Fruit fly (Drosophila melanogaster) whole organism, embryonic: ENCODE measurements around the gene tHMG1.
A peak's percentile ranks its signal among the peaks of the same experiment; 100 is the strongest.

Source experiments
- Adf1 ChIP-seq: fragments of 200-800 bp; sonication (Bioruptor generic); IDR thresholded peaks from 2 replicates; pipeline ENCODE4 v1.3.6; 2022; ENCODE audit warnings: missing biosample characterization, missing genetic modification characterization
- CG12071 ChIP-seq: fragments of 200-800 bp; sonication (Bioruptor generic); optimal IDR thresholded peaks from 3 replicates; lab custom pipeline; 2018; ENCODE audit warnings: missing biosample characterization, mild to moderate bottlenecking, missing genetic modification characterization
- CG13775 ChIP-seq: fragments of 200-800 bp; sonication (Bioruptor generic); optimal IDR thresholded peaks from 3 replicates; lab custom pipeline; 2017; ENCODE audit warnings: missing biosample characterization, mild to moderate bottlenecking, missing genetic modification characterization
- CG15479 ChIP-seq: fragments of 200-800 bp; sonication (Bioruptor generic); optimal IDR thresholded peaks from 3 replicates; lab custom pipeline; 2019; ENCODE audit warnings: missing biosample characterization, mild to moderate bottlenecking, missing genetic modification characterization, moderate library complexity
- CG17359 ChIP-seq: fragments of 200-800 bp; sonication (Bioruptor generic); optimal IDR thresholded peaks from 3 replicates; lab custom pipeline; 2018; ENCODE audit warnings: missing biosample characterization, mild to moderate bottlenecking, missing genetic modification characterization, moderate library complexity
- CG18011 ChIP-seq: fragments of 200-800 bp; sonication (Bioruptor generic); optimal IDR thresholded peaks from 2 replicates; lab custom pipeline; 2017; ENCODE audit warnings: missing biosample characterization, missing genetic modification characterization, mild to moderate bottlenecking, moderate library complexity, missing genotype
- CG2199 ChIP-seq: fragments of 200-800 bp; sonication (Bioruptor generic); IDR thresholded peaks from 3 replicates; pipeline ENCODE4 v1.3.6; 2022; ENCODE audit warnings: missing biosample characterization, missing genetic modification characterization
- CG32767 ChIP-seq: fragments of 200-800 bp; sonication (Bioruptor generic); IDR thresholded peaks from 2 replicates; pipeline ENCODE4 v1.3.6; 2022; ENCODE audit warnings: missing biosample characterization, missing genetic modification characterization
- CG34376 ChIP-seq: fragments of 200-800 bp; sonication (Bioruptor generic); optimal IDR thresholded peaks from 2 replicates; lab custom pipeline; 2018; ENCODE audit warnings: missing biosample characterization, mild to moderate bottlenecking, missing genetic modification characterization
- CG4617 ChIP-seq: fragments of 200-800 bp; sonication (Bioruptor generic); optimal IDR thresholded peaks from 3 replicates; lab custom pipeline; 2016; ENCODE audit warnings: missing biosample characterization, missing genetic modification characterization, borderline replicate concordance
- CG6791 ChIP-seq: fragments of 200-800 bp; sonication (Bioruptor generic); IDR thresholded peaks from 3 replicates; pipeline ENCODE4 v1.3.6; 2022; ENCODE audit warnings: missing biosample characterization, missing genetic modification characterization; ENCODE audit not compliant: partially characterized antibody
- CG7745 ChIP-seq: fragments of 200-800 bp; sonication (Bioruptor generic); optimal IDR thresholded peaks from 2 replicates; lab custom pipeline; 2018; ENCODE audit warnings: missing biosample characterization, mild to moderate bottlenecking, missing genetic modification characterization, moderate library complexity
- CG8359 ChIP-seq: fragments of 200-800 bp; sonication (Bioruptor generic); optimal IDR thresholded peaks from 2 replicates; lab custom pipeline; 2017; ENCODE audit warnings: missing biosample characterization, mild to moderate bottlenecking, missing genetic modification characterization, borderline replicate concordance
- HLH4C ChIP-seq: fragments of 200-800 bp; sonication (Bioruptor generic); IDR thresholded peaks from 3 replicates; pipeline ENCODE4 v1.3.6; 2022; ENCODE audit warnings: missing biosample characterization, missing genetic modification characterization; ENCODE audit not compliant: partially characterized antibody
- MESR4 ChIP-seq: fragments of 200-800 bp; sonication (Bioruptor generic); optimal IDR thresholded peaks from 2 replicates; lab custom pipeline; 2018; ENCODE audit warnings: missing biosample characterization, mild to moderate bottlenecking, missing genetic modification characterization, moderate library complexity
- Ptx1 ChIP-seq: fragments of 200-800 bp; sonication (Bioruptor generic); IDR thresholded peaks from 2 replicates; pipeline ENCODE4 v1.3.6; 2022; ENCODE audit warnings: missing biosample characterization, missing genetic modification characterization
- Scr ChIP-seq: fragments of 200-800 bp; sonication (Bioruptor generic); IDR thresholded peaks from 2 replicates; pipeline ENCODE4 v1.3.6; 2022; ENCODE audit warnings: missing biosample characterization, missing genetic modification characterization; ENCODE audit not compliant: partially characterized antibody
- Sox102F ChIP-seq: fragments of 200-800 bp; sonication (Bioruptor generic); optimal IDR thresholded peaks from 2 replicates; lab custom pipeline; 2018; ENCODE audit warnings: missing biosample characterization, mild to moderate bottlenecking, missing genetic modification characterization, moderate library complexity
- abd-A ChIP-seq: fragments of 200-800 bp; sonication (Bioruptor generic); optimal IDR thresholded peaks from 3 replicates; lab custom pipeline; 2019; ENCODE audit warnings: missing biosample characterization, mild to moderate bottlenecking, missing genetic modification characterization, moderate library complexity
- bowl ChIP-seq: fragments of 200-800 bp; sonication (Bioruptor generic); IDR thresholded peaks from 2 replicates; pipeline ENCODE4 v1.3.6; 2022; ENCODE audit warnings: missing biosample characterization, missing genetic modification characterization
- cg ChIP-seq: fragments of 200-800 bp; sonication (Bioruptor generic); optimal IDR thresholded peaks from 3 replicates; lab custom pipeline; 2019; ENCODE audit warnings: missing biosample characterization, mild to moderate bottlenecking, missing genetic modification characterization, moderate library complexity
- corto ChIP-seq: fragments of 200-800 bp; sonication (Bioruptor generic); optimal IDR thresholded peaks from 2 replicates; lab custom pipeline; 2016; ENCODE audit warnings: missing biosample characterization, mild to moderate bottlenecking, missing genetic modification characterization, moderate library complexity
- crol ChIP-seq: fragments of 200-800 bp; sonication (Bioruptor generic); IDR thresholded peaks from 2 replicates; pipeline ENCODE4 v1.3.6; 2022; ENCODE audit warnings: missing biosample characterization, missing genetic modification characterization
- cwo ChIP-seq: fragments of 200-800 bp; sonication (Bioruptor generic); optimal IDR thresholded peaks from 3 replicates; lab custom pipeline; 2017; ENCODE audit warnings: missing biosample characterization, missing genetic modification characterization, mild to moderate bottlenecking, moderate library complexity, missing genetic modification reagents
- dati ChIP-seq: fragments of 200-800 bp; sonication (Bioruptor generic); IDR thresholded peaks from 2 replicates; pipeline ENCODE4 v1.3.6; 2022; ENCODE audit warnings: missing biosample characterization, missing genetic modification characterization
- eve ChIP-seq, 2 experiments: fragments of >200 bp; optimal IDR thresholded peaks; 2 replicates each; lab custom pipeline; 2017; ENCODE audit warnings: missing biosample characterization in 2 of 2, missing genetic modification characterization in 2 of 2
- grn ChIP-seq: fragments of 200-800 bp; sonication (Bioruptor generic); optimal IDR thresholded peaks from 3 replicates; lab custom pipeline; 2017; ENCODE audit warnings: missing biosample characterization, missing genetic modification characterization
- gro ChIP-seq: fragments of 200-800 bp; sonication (Bioruptor generic); optimal IDR thresholded peaks from 2 replicates; lab custom pipeline; 2016; ENCODE audit warnings: missing biosample characterization, missing genetic modification characterization
- gsb ChIP-seq: fragments of 200-800 bp; sonication (Bioruptor generic); IDR thresholded peaks from 2 replicates; pipeline ENCODE4 v1.3.6; 2022; ENCODE audit warnings: missing biosample characterization, missing genetic modification characterization
- hb ChIP-seq: fragments of 200-800 bp; sonication (Bioruptor generic); IDR thresholded peaks from 3 replicates; pipeline ENCODE4 v1.3.6; 2022; ENCODE audit warnings: missing biosample characterization, missing genetic modification characterization; ENCODE audit not compliant: partially characterized antibody
- hkb ChIP-seq, 2 experiments: fragments of 200-800 bp in 1 of 2; fragments of >200 bp in 1 of 2; sonication (Bioruptor generic) in 1 of 2; IDR thresholded peaks in 1 of 2; optimal IDR thresholded peaks in 1 of 2; 2 replicates each; pipeline versions ENCODE4 v1.3.6 to Lab custom; 2017 to 2022; ENCODE audit warnings: missing biosample characterization in 1 of 2, missing genetic modification characterization in 1 of 2
- inv ChIP-seq: fragments of 200-800 bp; sonication (Bioruptor generic); IDR thresholded peaks from 2 replicates; pipeline ENCODE4 v1.3.6; 2022; ENCODE audit warnings: missing biosample characterization, missing genetic modification characterization; ENCODE audit not compliant: partially characterized antibody
- nom ChIP-seq: fragments of 200-800 bp; sonication (Bioruptor generic); optimal IDR thresholded peaks from 2 replicates; lab custom pipeline; 2017; ENCODE audit warnings: missing biosample characterization, missing genetic modification characterization, mild to moderate bottlenecking, moderate library complexity, missing genetic modification reagents
- pzg ChIP-seq: fragments of 200-800 bp; sonication (Bioruptor generic); optimal IDR thresholded peaks from 3 replicates; lab custom pipeline; 2018; ENCODE audit warnings: missing biosample characterization, mild to moderate bottlenecking, missing genetic modification characterization, moderate library complexity
- row ChIP-seq: fragments of 200-800 bp; sonication (Bioruptor generic); IDR thresholded peaks from 3 replicates; pipeline ENCODE4 v1.3.6; 2022; ENCODE audit warnings: missing biosample characterization, missing genetic modification characterization
- scrt ChIP-seq: fragments of 200-800 bp; sonication (Bioruptor generic); optimal IDR thresholded peaks from 2 replicates; lab custom pipeline; 2018; ENCODE audit warnings: missing biosample characterization, mild to moderate bottlenecking, missing genetic modification characterization, moderate library complexity
- sens ChIP-seq: fragments of 200-800 bp; sonication (Bioruptor generic); peaks from one replicate; lab custom pipeline; 2016; ENCODE audit warnings: missing biosample characterization, missing genetic modification characterization
- shn ChIP-seq: fragments of 200-800 bp; sonication (Bioruptor generic); optimal IDR thresholded peaks from 3 replicates; lab custom pipeline; 2016; ENCODE audit warnings: missing biosample characterization, missing genetic modification characterization
- tll ChIP-seq, 2 experiments: fragments of 200-800 bp in 1 of 2; fragments of >200 bp in 1 of 2; sonication (Bioruptor generic) in 1 of 2; optimal IDR thresholded peaks; 2 replicates each; lab custom pipeline; 2017 to 2019; ENCODE audit warnings: missing biosample characterization in 2 of 2, missing genetic modification characterization in 2 of 2, mild to moderate bottlenecking in 1 of 2, moderate library complexity in 1 of 2
- ttk ChIP-seq: fragments of 200-800 bp; sonication (Bioruptor generic); IDR thresholded peaks from 2 replicates; pipeline ENCODE4 v2.1.2; 2022; ENCODE audit warnings: missing biosample characterization, missing genetic modification characterization
- vfl ChIP-seq: fragments of 200-800 bp; sonication (Bioruptor generic); optimal IDR thresholded peaks from 2 replicates; lab custom pipeline; 2016; ENCODE audit warnings: missing biosample characterization, missing genetic modification characterization
- zen ChIP-seq: fragments of 200-800 bp; sonication (Bioruptor generic); optimal IDR thresholded peaks from 3 replicates; lab custom pipeline; 2018; ENCODE audit warnings: missing biosample characterization, mild to moderate bottlenecking, missing genetic modification characterization, moderate library complexity
- zf30C ChIP-seq: fragments of 200-800 bp; sonication (Bioruptor generic); optimal IDR thresholded peaks from 3 replicates; lab custom pipeline; 2018; ENCODE audit warnings: missing biosample characterization, mild to moderate bottlenecking, missing genetic modification characterization

The tHMG1 gene

dm6 chr3R:22527192-22527591 lies 35.6 kb downstream of the tHMG1 start (continued):
- TF ChIP-seq gro (GFP tag; lab: Kevin White, UChicago) (peak; percentile 83), row (peak; percentile 7; the same call in 1 of the 3 replicates), HLH4C (GFP tag; lab: Robert Waterston, UW) (0 out of 3 replicates have a peak, but pooled peaks have one; percentile 17), sens (GFP tag; lab: Kevin White, UChicago) (peak; percentile 41), abd-A (peak; percentile 25), CG17359 (tag; lab: Kevin White, UChicago) (no peak), cwo (GFP tag; lab: Kevin White, UChicago) (peak; percentile 51)

dm6 chr3R:22527636-22528148 lies 36.1 kb downstream of the tHMG1 start:
- TF ChIP-seq bowl (GFP tag; lab: Robert Waterston, UW) (0 out of 2 replicates have a peak, but pooled peaks have one; percentile 15), zen (peak; percentile 16), tll (GFP tag; optimal IDR thresholded peaks at IDR 0.05; lab: Kevin White, UChicago) (peak in 1 of 2 experiments; percentile 53), cg (GFP tag; lab: Kevin White, UChicago) (peak; percentile 47), CG13775 (GFP tag; lab: Kevin White, UChicago) (no peak), CG7745 (tag; lab: Kevin White, UChicago) (no peak), ttk (GFP tag; lab: Robert Waterston, UW) (0 out of 2 replicates have a peak, but pooled peaks have one; percentile 13), dati (GFP tag; lab: Robert Waterston, UW) (no peak), CG12071 (GFP tag; lab: Kevin White, UChicago) (peak; percentile 9), CG32767 (no peak), hkb (optimal IDR thresholded peaks at IDR 0.05; lab: Kevin White, UChicago) (no peak), hkb (GFP tag; IDR thresholded peaks at IDR 0.05; lab: Robert Waterston, UW) (0 out of 2 replicates have a peak, but pooled peaks have one; percentile 12), CG15479 (GFP tag; lab: Kevin White, UChicago) (peak; percentile 36), nom (GFP tag; lab: Kevin White, UChicago) (peak; percentile 18), Adf1 (GFP tag; lab: Robert Waterston, UW) (no peak), CG34376 (GFP tag; lab: Kevin White, UChicago) (peak; percentile 9), CG18011 (peak; percentile 64), CG6791 (no peak)
- TF ChIP-seq, all 482 proteins: peak for 11

- TF ChIP-seq shn = no peak
- TF ChIP-seq hb (GFP tag; lab: Robert Waterston, UW) = peak; percentile 84
- no peak for TF ChIP-seq scrt (GFP tag; lab: Kevin White, UChicago)
- TF ChIP-seq Ptx1 (GFP tag; lab: Robert Waterston, UW) = no peak
- peak; percentile 78 for TF ChIP-seq inv (GFP tag; lab: Robert Waterston, UW)
- TF ChIP-seq zf30C (GFP tag; lab: Kevin White, UChicago) = no peak
- peak; percentile 53 for TF ChIP-seq pzg (GFP tag; lab: Kevin White, UChicago)
- no peak for TF ChIP-seq CG8359
- TF ChIP-seq MESR4 (GFP tag; lab: Kevin White, UChicago) = peak; percentile 14
- no peak for TF ChIP-seq Sox102F (GFP tag; lab: Kevin White, UChicago)
- TF ChIP-seq row = peak; percentile 34; the same call in 2 of the 3 replicates
- TF ChIP-seq gsb = no peak
- TF ChIP-seq grn (GFP tag; lab: Kevin White, UChicago) = peak; percentile 67
- peak; percentile 59; the same call in 1 of the 3 replicates for TF ChIP-seq CG2199 (GFP tag; lab: Robert Waterston, UW)
- TF ChIP-seq crol (GFP tag; lab: Robert Waterston, UW) = peak; percentile 16
- TF ChIP-seq Scr = peak; percentile 84
- no peak for TF ChIP-seq eve (GFP tag; optimal IDR thresholded peaks at IDR 0.05; lab: Kevin White, UChicago)
- TF ChIP-seq CG4617 (GFP tag; lab: Kevin White, UChicago) = no peak
- no peak for TF ChIP-seq CG7745 (tag; lab: Kevin White, UChicago)
- TF ChIP-seq vfl (GFP tag; lab: Kevin White, UChicago) = no peak
- no peak for TF ChIP-seq corto (GFP tag; lab: Kevin White, UChicago)
Observed at dm6 chr3R:22528264-22529158, 36.9 kb downstream of the tHMG1 start, which contains the start of gene CG5346. TSS of gene CG5346 (minus strand) at chr3R:22528663.
